Fruit fly (Drosophila melanogaster) whole organism, prepupa: ENCODE measurements around the gene CG34310.

ENCODE experiments used
- Blimp-1 ChIP-seq: fragments of 200-800 bp; sonication (Bioruptor generic); optimal IDR thresholded peaks from 3 replicates; lab custom pipeline; 2017; ENCODE audit warnings: missing biosample characterization, missing genetic modification characterization, mild to moderate bottlenecking, moderate library complexity, missing genetic modification reagents
- CG16779 ChIP-seq: fragments of 200-800 bp; sonication (Bioruptor generic); optimal IDR thresholded peaks from 3 replicates; lab custom pipeline; 2017; ENCODE audit warnings: missing biosample characterization, mild to moderate bottlenecking, missing genetic modification characterization
- Met ChIP-seq: fragments of 200-800 bp; sonication (Bioruptor generic); optimal IDR thresholded peaks from 3 replicates; lab custom pipeline; 2016; ENCODE audit warnings: missing biosample characterization, missing genetic modification characterization
- OdsH ChIP-seq: fragments of 200-800 bp; sonication (Bioruptor generic); optimal IDR thresholded peaks from 3 replicates; lab custom pipeline; 2016; ENCODE audit warnings: missing biosample characterization, missing genetic modification characterization
- eg ChIP-seq: fragments of 200-800 bp; sonication (Bioruptor generic); IDR thresholded peaks from 3 replicates; pipeline ENCODE4 v1.3.6; 2022; ENCODE audit warnings: missing biosample characterization, missing genetic modification characterization
- fd85E ChIP-seq: fragments of 200-800 bp; sonication (Bioruptor generic); optimal IDR thresholded peaks from 3 replicates; lab custom pipeline; 2016; ENCODE audit warnings: missing biosample characterization, missing genetic modification characterization
- topi ChIP-seq: fragments of 200-800 bp; sonication (Bioruptor generic); optimal IDR thresholded peaks from 3 replicates; lab custom pipeline; 2016; ENCODE audit warnings: missing biosample characterization, missing genetic modification characterization

dm6 chr2L:6671409-6671808, 7.9 kb downstream of the CG34310 start:
- no peak for TF ChIP-seq OdsH (GFP tag; lab: Kevin White, UChicago)
- no peak for TF ChIP-seq eg (GFP tag; lab: Robert Waterston, UW)
- TF ChIP-seq fd85E (GFP tag; lab: Kevin White, UChicago): no peak
- no peak for TF ChIP-seq topi (GFP tag; lab: Kevin White, UChicago)
- no peak for TF ChIP-seq Blimp-1 (GFP tag; lab: Kevin White, UChicago)
- no peak for TF ChIP-seq Met (GFP tag; lab: Kevin White, UChicago)
- no peak for TF ChIP-seq CG16779 (tag; lab: Kevin White, UChicago)
